Fruit fly (Drosophila melanogaster) whole organism: ENCODE data around the gene rut.

Experiments
- CG8478 ChIP-seq: fragments of >200 bp; optimal IDR thresholded peaks from 2 replicates; lab custom pipeline; 2018; ENCODE audit warnings: inconsistent platforms
- Dll ChIP-seq: fragments of >200 bp; optimal IDR thresholded peaks from 2 replicates; lab custom pipeline; 2017
- EcR ChIP-seq, 2 experiments: fragments of >200 bp; optimal IDR thresholded peaks; 2 replicates each; lab custom pipeline; 2017; ENCODE audit warnings: missing biosample characterization in 2 of 2, missing genetic modification characterization in 2 of 2, missing genetic modification reagents in 2 of 2
- pan ChIP-seq: fragments of >200 bp; optimal IDR thresholded peaks from 2 replicates; lab custom pipeline; 2017
- psq ChIP-seq: fragments of >200 bp; optimal IDR thresholded peaks from 2 replicates; lab custom pipeline; 2017
- usp ChIP-seq: fragments of >200 bp; optimal IDR thresholded peaks from 2 replicates; lab custom pipeline; 2017; ENCODE audit warnings: missing biosample characterization, missing genetic modification characterization, mixed read lengths

rut gene

dm6 chrX:14846116-14846614, 20.3 kb upstream of the rut start:
- no peak for TF ChIP-seq Dll (lab: Kevin White, UChicago)
- no peak for TF ChIP-seq psq (lab: Kevin White, UChicago)
- TF ChIP-seq EcR (GFP tag; optimal IDR thresholded peaks at IDR 0.05; lab: Kevin White, UChicago), result peak in 1 of 2 experiments; percentile 65
- TF ChIP-seq pan (lab: Kevin White, UChicago), result no peak
- no peak for TF ChIP-seq CG8478 (lab: Kevin White, UChicago)

- no peak for TF ChIP-seq Dll (lab: Kevin White, UChicago)
- TF ChIP-seq psq (lab: Kevin White, UChicago), result no peak
- TF ChIP-seq pan (lab: Kevin White, UChicago), result no peak
- no peak for TF ChIP-seq usp
These were observed 18.8 kb upstream of the rut start, which contains the start of gene CG12539 for dm6 chrX:14844657-14845056. CG12539 (minus strand) TSS chrX:14844757.

- TF ChIP-seq pan (lab: Kevin White, UChicago), result no peak
- no peak for TF ChIP-seq psq (lab: Kevin White, UChicago)
These were observed 16.1 kb upstream of the rut start for dm6 chrX:14841893-14842505.

- TF ChIP-seq EcR (GFP tag; optimal IDR thresholded peaks at IDR 0.05; lab: Kevin White, UChicago), result no peak
- no peak for TF ChIP-seq Dll (lab: Kevin White, UChicago)
These were observed 14.6 kb upstream of the rut start for dm6 chrX:14840417-14840872.

dm6 chrX:14839739-14840347, 14.0 kb upstream of the rut start:
- TF ChIP-seq pan (lab: Kevin White, UChicago) (no peak), usp (no peak), Dll (lab: Kevin White, UChicago) (no peak)

dm6 chrX:14839047-14839446, 13.2 kb upstream of the rut start, which contains the start of the genes CG32590 and Flo2:
CG32590 (minus strand) TSS chrX:14839106.
Flo2 (plus strand) TSS chrX:14839376.
- TF ChIP-seq EcR (GFP tag; optimal IDR thresholded peaks at IDR 0.05; lab: Kevin White, UChicago) (no peak), usp (no peak), pan (lab: Kevin White, UChicago) (no peak), Dll (lab: Kevin White, UChicago) (no peak), psq (lab: Kevin White, UChicago) (no peak), CG8478 (lab: Kevin White, UChicago) (no peak)

- no peak for TF ChIP-seq usp
- no peak for TF ChIP-seq pan (lab: Kevin White, UChicago)
- TF ChIP-seq EcR (GFP tag; optimal IDR thresholded peaks at IDR 0.05; lab: Kevin White, UChicago), result no peak
- no peak for TF ChIP-seq Dll (lab: Kevin White, UChicago)
- no peak for TF ChIP-seq psq (lab: Kevin White, UChicago)
- no peak for TF ChIP-seq CG8478 (lab: Kevin White, UChicago)
These were observed 12.1 kb upstream of the rut start, which contains the start of gene Grx5 for dm6 chrX:14837983-14838382. Grx5 (minus strand) TSS chrX:14838198.

- TF ChIP-seq Dll (lab: Kevin White, UChicago) (no peak), EcR (GFP tag; optimal IDR thresholded peaks at IDR 0.05; lab: Kevin White, UChicago) (no peak), psq (lab: Kevin White, UChicago) (no peak), usp (no peak), pan (lab: Kevin White, UChicago) (no peak), CG8478 (lab: Kevin White, UChicago) (no peak)
These were observed 10.6 kb upstream of the rut start, which contains the start of gene CG14410 for dm6 chrX:14836425-14836824. CG14410 (plus strand) TSS chrX:14836725.

- TF ChIP-seq psq (lab: Kevin White, UChicago) (no peak), usp (no peak), pan (lab: Kevin White, UChicago) (no peak), EcR (GFP tag; optimal IDR thresholded peaks at IDR 0.05; lab: Kevin White, UChicago) (no peak), CG8478 (lab: Kevin White, UChicago) (no peak), Dll (lab: Kevin White, UChicago) (no peak)
These were observed 6.9 kb upstream of the rut start, which contains the start of gene CG14411 for dm6 chrX:14832562-14833303. CG14411 (plus strand) TSS chrX:14832647.

dm6 chrX:14831713-14832561, 6.1 kb upstream of the rut start, which contains the start of gene CG14408:
CG14408 (minus strand) TSS chrX:14832033.
- TF ChIP-seq CG8478 (lab: Kevin White, UChicago) (no peak), usp (no peak), pan (lab: Kevin White, UChicago) (no peak), psq (lab: Kevin White, UChicago) (no peak), EcR (GFP tag; optimal IDR thresholded peaks at IDR 0.05; lab: Kevin White, UChicago) (no peak), Dll (lab: Kevin White, UChicago) (no peak)

- TF ChIP-seq usp (no peak), CG8478 (lab: Kevin White, UChicago) (no peak), psq (lab: Kevin White, UChicago) (no peak), EcR (GFP tag; optimal IDR thresholded peaks at IDR 0.05; lab: Kevin White, UChicago) (no peak), Dll (lab: Kevin White, UChicago) (no peak), pan (lab: Kevin White, UChicago) (no peak)
These were observed 1.8 kb upstream of the rut start for dm6 chrX:14827643-14828042.
